Fruit fly (Drosophila melanogaster): ENCODE measurements around the gene form3.

DNA sequence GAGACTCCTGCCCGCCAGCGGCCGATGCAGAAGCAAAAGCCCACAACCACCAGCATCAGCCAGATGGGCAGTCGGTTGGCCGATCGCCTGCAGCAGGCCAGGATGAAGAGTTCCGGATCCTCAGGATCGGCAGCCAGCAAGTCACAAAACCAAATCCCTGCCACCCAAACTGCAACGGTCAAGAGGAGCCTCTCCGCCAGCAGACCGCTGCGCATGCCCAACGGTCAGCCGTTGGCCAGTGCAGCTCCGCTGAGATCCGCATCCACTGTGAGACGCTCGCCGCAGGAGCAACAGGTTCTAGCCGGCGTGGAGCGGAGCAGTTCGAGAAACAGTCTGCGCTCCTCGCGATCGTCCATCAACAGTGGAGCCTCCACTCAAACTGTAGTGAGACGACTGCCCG, 27.5 kb downstream of the form3 start:
- TF ChIP-seq CTCF (optimal IDR thresholded peaks at IDR 0.05) (no peak), CG8478 (optimal IDR thresholded peaks at IDR 0.05) (no peak)

Measured in S2 (cell line).